Worm (Caenorhabditis elegans) whole organism, early embryonic: Measurements from ENCODE around the gene rpl-20.

Experiments
- B0310.2 ChIP-seq: sonication (generic microtip); optimal IDR thresholded peaks from 2 replicates; lab custom pipeline; 2016; ENCODE audit warnings: mild to moderate bottlenecking, missing genetic modification characterization, missing compliant biosample characterization
- aly-1 ChIP-seq: sonication (generic microtip); optimal IDR thresholded peaks from 2 replicates; lab custom pipeline; 2016; ENCODE audit warnings: missing genetic modification characterization, missing compliant biosample characterization
- ama-1 ChIP-seq: fragments of 150-350 bp; optimal IDR thresholded peaks from 2 replicates; lab custom pipeline; 2014
- ceh-13 ChIP-seq: fragments of 200-800 bp; sonication (Bioruptor generic); optimal IDR thresholded peaks from 2 replicates; lab custom pipeline; 2018; ENCODE audit warnings: mild to moderate bottlenecking, missing genetic modification characterization, missing compliant biosample characterization
- ets-7 ChIP-seq: sonication (generic microtip); optimal IDR thresholded peaks from 2 replicates; lab custom pipeline; 2016; ENCODE audit warnings: missing genotype, missing genetic modification characterization, missing compliant biosample characterization
- flt-1 ChIP-seq: fragments of 200-800 bp; sonication (Bioruptor generic); IDR thresholded peaks from 2 replicates; pipeline ENCODE4 v1.3.6; 2022; ENCODE audit warnings: missing genetic modification characterization, missing compliant biosample characterization
- hmbx-1 ChIP-seq: sonication (generic microtip); optimal IDR thresholded peaks from 2 replicates; lab custom pipeline; 2016; ENCODE audit warnings: mild to moderate bottlenecking, missing genetic modification characterization, missing compliant biosample characterization
- hnd-1 ChIP-seq: sonication (generic microtip); optimal IDR thresholded peaks from 2 replicates; lab custom pipeline; 2016; ENCODE audit warnings: missing genetic modification characterization, missing compliant biosample characterization
- scrt-1 ChIP-seq: fragments of 200-800 bp; sonication (Bioruptor generic); IDR thresholded peaks from 2 replicates; pipeline ENCODE4 v1.3.6; 2022; ENCODE audit warnings: missing genetic modification characterization, missing compliant biosample characterization
- sea-1 ChIP-seq: fragments of 200-800 bp; sonication (Bioruptor generic); conservative IDR thresholded peaks from 2 replicates; pipeline ENCODE4 v1.3.6; 2022; ENCODE audit warnings: missing genetic modification characterization, missing compliant biosample characterization
- tbx-37 ChIP-seq: fragments of 200-800 bp; sonication (Bioruptor generic); conservative IDR thresholded peaks from 2 replicates; pipeline ENCODE4 v1.3.6; 2022; ENCODE audit warnings: missing genetic modification reagents, missing genetic modification characterization, missing compliant biosample characterization

ce11 chrIV:4776501-4776900, 26.9 kb upstream of the rpl-20 start:
- TF ChIP-seq ama-1, result no peak
- TF ChIP-seq tbx-37 (GFP tag; lab: Robert Waterston, UW), result no peak
- TF ChIP-seq ets-7 (tag; lab: Kevin White, UChicago), result no peak
- no peak for TF ChIP-seq hnd-1 (tag; lab: Kevin White, UChicago)
- TF ChIP-seq flt-1 (GFP tag; lab: Robert Waterston, UW), result no peak
- no peak for TF ChIP-seq B0310.2
- no peak for TF ChIP-seq scrt-1 (GFP tag; lab: Robert Waterston, UW)
- TF ChIP-seq sea-1 (GFP tag; lab: Robert Waterston, UW), result no peak
- TF ChIP-seq hmbx-1 (tag; lab: Kevin White, UChicago), result no peak
- no peak for TF ChIP-seq ceh-13
- TF ChIP-seq aly-1, result no peak
